Worm (Caenorhabditis elegans) whole organism, L1 larva: ENCODE measurements around the gene nas-19.

Source experiments
- C04F5.9 ChIP-seq: sonication (generic microtip); optimal IDR thresholded peaks from 2 replicates; lab custom pipeline; 2016; ENCODE audit warnings: missing genetic modification characterization, missing compliant biosample characterization
- Y116A8C.19 ChIP-seq: sonication (generic microtip); optimal IDR thresholded peaks from 2 replicates; lab custom pipeline; 2016; ENCODE audit warnings: missing compliant biosample characterization, missing genetic modification characterization, borderline replicate concordance
- aly-2 ChIP-seq: fragments of 150-350 bp; optimal IDR thresholded peaks from 2 replicates; lab custom pipeline; 2014; ENCODE audit warnings: missing biosample characterization, missing genetic modification characterization
- blmp-1 ChIP-seq: fragments of 150-350 bp; optimal IDR thresholded peaks from 2 replicates; lab custom pipeline; 2014; ENCODE audit warnings: missing biosample characterization, missing genetic modification characterization
- ceh-63 ChIP-seq: fragments of 200-800 bp; sonication (Bioruptor generic); optimal IDR thresholded peaks from 2 replicates; lab custom pipeline; 2018; ENCODE audit warnings: mild to moderate bottlenecking, missing genetic modification characterization, missing compliant biosample characterization
- dsc-1 ChIP-seq: sonication (generic microtip); optimal IDR thresholded peaks from 2 replicates; lab custom pipeline; 2016; ENCODE audit warnings: mild to moderate bottlenecking, missing genetic modification characterization, missing compliant biosample characterization
- efl-1 ChIP-seq, 4 experiments: fragments of 150-350 bp; optimal IDR thresholded peaks in 3 of 4; peaks in 1 of 4; 1 replicate in 1 of 4; 2 replicates in 3 of 4; lab custom pipeline; 2014; ENCODE audit warnings: missing biosample characterization in 2 of 4, missing genetic modification characterization in 2 of 4, missing genetic modification reagents in 2 of 4
- efl-3 ChIP-seq: fragments of 200-800 bp; sonication (Bioruptor generic); optimal IDR thresholded peaks from 2 replicates; lab custom pipeline; 2018; ENCODE audit warnings: mild to moderate bottlenecking, missing genetic modification characterization, missing compliant biosample characterization
- egl-13 ChIP-seq: sonication (generic microtip); optimal IDR thresholded peaks from 2 replicates; lab custom pipeline; 2016; ENCODE audit warnings: missing genotype, missing genetic modification reagents, missing genetic modification characterization, missing compliant biosample characterization
- elt-3 ChIP-seq, 6 experiments: fragments of 150-350 bp in 1 of 6; sonication (generic microtip); optimal IDR thresholded peaks; 2 replicates each; lab custom pipeline; 2017 to 2018; ENCODE audit warnings: missing biosample characterization in 6 of 6, missing genetic modification characterization in 6 of 6, inconsistent platforms in 1 of 6
- ets-5 ChIP-seq: fragments of 200-800 bp; sonication (Bioruptor generic); IDR thresholded peaks from 2 replicates; pipeline ENCODE4 v1.3.6; 2022; ENCODE audit warnings: missing genetic modification characterization, missing compliant biosample characterization
- fkh-10 ChIP-seq: sonication (generic microtip); optimal IDR thresholded peaks from 2 replicates; lab custom pipeline; 2017; ENCODE audit warnings: missing biosample characterization, missing genetic modification reagents, missing genetic modification characterization
- grh-1 ChIP-seq: fragments of 200-800 bp; sonication (Bioruptor generic); IDR thresholded peaks from 2 replicates; pipeline ENCODE4 v1.3.6; 2022; ENCODE audit warnings: missing genetic modification reagents, missing genetic modification characterization, missing compliant biosample characterization
- hlh-17 ChIP-seq: fragments of 200-800 bp; sonication (Bioruptor generic); optimal IDR thresholded peaks from 2 replicates; lab custom pipeline; 2018; ENCODE audit warnings: missing genetic modification characterization, mild to moderate bottlenecking, missing compliant biosample characterization, moderate library complexity, borderline replicate concordance
- hlh-4 ChIP-seq: sonication (generic microtip); optimal IDR thresholded peaks from 2 replicates; lab custom pipeline; 2016; ENCODE audit warnings: mild to moderate bottlenecking, missing genetic modification characterization, missing compliant biosample characterization
- irx-1 ChIP-seq: sonication (generic microtip); optimal IDR thresholded peaks from 2 replicates; lab custom pipeline; 2016; ENCODE audit warnings: missing genetic modification characterization, missing compliant biosample characterization
- isw-1 ChIP-seq: fragments of 200-800 bp; sonication (Bioruptor generic); IDR thresholded peaks from 2 replicates; pipeline ENCODE4 v1.3.6; 2022; ENCODE audit warnings: missing genetic modification characterization, missing compliant biosample characterization
- lin-13 ChIP-seq: fragments of 150-350 bp; optimal IDR thresholded peaks from 2 replicates; lab custom pipeline; 2014; ENCODE audit warnings: missing biosample characterization, missing genetic modification reagents, missing genetic modification characterization
- lin-15B ChIP-seq: fragments of 150-350 bp; sonication (generic microtip); optimal IDR thresholded peaks from 3 replicates; lab custom pipeline; 2014; ENCODE audit warnings: missing biosample characterization, missing genetic modification characterization
- lin-39 ChIP-seq: fragments of 150-350 bp; optimal IDR thresholded peaks from 2 replicates; lab custom pipeline; 2014; ENCODE audit warnings: missing biosample characterization, missing genetic modification reagents, missing genetic modification characterization
- lir-3 ChIP-seq: sonication (generic microtip); optimal IDR thresholded peaks from 2 replicates; lab custom pipeline; 2016; ENCODE audit warnings: mild to moderate bottlenecking, missing genetic modification characterization, moderate library complexity, missing compliant biosample characterization; ENCODE audit not compliant: poor library complexity
- mdl-1 ChIP-seq, 2 experiments: fragments of 150-350 bp; optimal IDR thresholded peaks; 2 replicates each; lab custom pipeline; 2014 to 2017; ENCODE audit warnings: missing biosample characterization in 2 of 2, missing genetic modification characterization in 2 of 2, inconsistent platforms in 1 of 2
- mef-2 ChIP-seq: fragments of 150-350 bp; optimal IDR thresholded peaks from 2 replicates; lab custom pipeline; 2014; ENCODE audit warnings: missing biosample characterization, missing genetic modification characterization
- nhr-11 ChIP-seq: fragments of 150-350 bp; optimal IDR thresholded peaks from 2 replicates; lab custom pipeline; 2014; ENCODE audit warnings: missing biosample characterization, missing genetic modification characterization
- nhr-19 ChIP-seq: fragments of 200-800 bp; sonication (Bioruptor generic); conservative IDR thresholded peaks from 2 replicates; pipeline ENCODE4 v1.3.6; 2022; ENCODE audit warnings: missing genetic modification characterization, missing compliant biosample characterization
- nhr-20 ChIP-seq: sonication (generic microtip); optimal IDR thresholded peaks from 2 replicates; lab custom pipeline; 2016; ENCODE audit warnings: mild to moderate bottlenecking, missing genetic modification characterization, missing compliant biosample characterization
- nhr-237 ChIP-seq: fragments of 150-350 bp; optimal IDR thresholded peaks from 2 replicates; lab custom pipeline; 2014; ENCODE audit warnings: missing biosample characterization, missing genetic modification characterization
- nhr-77 ChIP-seq: fragments of 150-350 bp; optimal IDR thresholded peaks from 2 replicates; lab custom pipeline; 2014; ENCODE audit warnings: missing biosample characterization, missing genetic modification characterization
- nhr-84 ChIP-seq: sonication (generic microtip); optimal IDR thresholded peaks from 2 replicates; lab custom pipeline; 2017; ENCODE audit warnings: missing biosample characterization, missing genetic modification characterization
- nhr-85 ChIP-seq: sonication (generic microtip); peaks from one replicate; lab custom pipeline; 2016; ENCODE audit warnings: missing genetic modification characterization, inconsistent platforms, missing compliant biosample characterization
- nhr-90 ChIP-seq: sonication (generic microtip); optimal IDR thresholded peaks from 2 replicates; lab custom pipeline; 2016; ENCODE audit warnings: mild to moderate bottlenecking, missing genetic modification characterization, missing compliant biosample characterization; ENCODE audit not compliant: poor library complexity
- pag-3 ChIP-seq: sonication (generic microtip); optimal IDR thresholded peaks from 2 replicates; lab custom pipeline; 2017; ENCODE audit warnings: missing genetic modification characterization, mild to moderate bottlenecking, missing compliant biosample characterization, antibody characterized with exemption, borderline replicate concordance; ENCODE audit not compliant: insufficient read depth
- skn-1 ChIP-seq: fragments of 150-350 bp; optimal IDR thresholded peaks from 2 replicates; lab custom pipeline; 2014; ENCODE audit warnings: missing biosample characterization, missing genetic modification characterization
- snpc-4 ChIP-seq: fragments of 150-350 bp; optimal IDR thresholded peaks from 2 replicates; lab custom pipeline; 2014; ENCODE audit warnings: missing biosample characterization, missing genetic modification characterization
- sptf-1 ChIP-seq: fragments of 150-350 bp; optimal IDR thresholded peaks from 2 replicates; lab custom pipeline; 2014; ENCODE audit warnings: missing biosample characterization, missing genetic modification characterization
- sup-37 ChIP-seq: fragments of 200-800 bp; sonication (Bioruptor generic); optimal IDR thresholded peaks from 2 replicates; lab custom pipeline; 2018; ENCODE audit warnings: mild to moderate bottlenecking, missing genetic modification characterization, missing compliant biosample characterization
- tlp-1 ChIP-seq: fragments of 150-350 bp; optimal IDR thresholded peaks from 2 replicates; lab custom pipeline; 2014; ENCODE audit warnings: missing biosample characterization, missing genetic modification characterization
- vab-15 ChIP-seq: sonication (generic microtip); optimal IDR thresholded peaks from 2 replicates; lab custom pipeline; 2017; ENCODE audit warnings: missing genotype, mild to moderate bottlenecking, missing genetic modification characterization, missing compliant biosample characterization
- xbp-1 ChIP-seq: sonication (generic microtip); optimal IDR thresholded peaks from 2 replicates; lab custom pipeline; 2016; ENCODE audit warnings: missing genetic modification characterization, missing compliant biosample characterization
- zip-4 ChIP-seq: fragments of 200-800 bp; sonication (Bioruptor generic); optimal IDR thresholded peaks from 2 replicates; lab custom pipeline; 2018; ENCODE audit warnings: mild to moderate bottlenecking, missing genetic modification characterization, moderate library complexity, missing compliant biosample characterization
- ztf-4 ChIP-seq: fragments of 150-350 bp; optimal IDR thresholded peaks from 2 replicates; lab custom pipeline; 2014; ENCODE audit warnings: missing biosample characterization, missing genetic modification characterization

The nas-19 gene

DNA sequence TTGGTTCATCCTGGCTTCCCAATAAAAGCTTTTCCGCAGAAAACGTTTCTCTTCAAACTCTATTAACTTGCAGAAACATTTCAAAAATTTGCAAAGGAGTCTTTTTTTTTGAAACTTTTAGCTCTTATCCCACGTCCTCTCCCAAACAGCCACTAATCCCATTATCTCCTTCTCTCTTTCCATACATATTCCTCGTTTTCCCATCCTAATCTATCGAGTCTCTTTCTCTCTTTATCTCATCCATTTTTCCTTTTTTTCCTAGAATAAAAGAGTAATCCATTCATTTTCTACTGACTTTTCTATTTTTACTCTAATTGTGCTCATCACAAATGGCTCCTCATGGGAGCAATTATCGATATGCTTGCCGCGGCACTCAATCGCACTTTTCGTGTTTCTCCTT, 26.2 kb upstream of the nas-19 start (continued):
- TF ChIP-seq lin-39 (tag; lab: Kevin White, UChicago) (no peak), lin-15B (no peak), snpc-4 (tag; lab: Kevin White, UChicago) (no peak), hlh-17 (GFP tag; lab: Kevin White, UChicago) (no peak), elt-3 (tag; optimal IDR thresholded peaks at IDR 0.05; lab: Kevin White, UChicago) (no peak), nhr-11 (tag; lab: Kevin White, UChicago) (no peak), efl-1 (optimal IDR thresholded peaks at IDR 0.05; lab: Kevin White, UChicago) (no peak), efl-1 (GFP tag; optimal IDR thresholded peaks at IDR 0.05 in 1 of 2; lab: Kevin White, UChicago) (no peak), nhr-90 (tag; lab: Kevin White, UChicago) (no peak), nhr-237 (no peak), aly-2 (tag; lab: Kevin White, UChicago) (no peak), mef-2 (tag; lab: Kevin White, UChicago) (no peak), nhr-77 (tag; lab: Kevin White, UChicago) (no peak), tlp-1 (tag; lab: Kevin White, UChicago) (no peak), nhr-20 (tag; lab: Kevin White, UChicago) (no peak), sup-37 (GFP tag; lab: Kevin White, UChicago) (no peak), ztf-4 (tag; lab: Kevin White, UChicago) (no peak), xbp-1 (tag; lab: Kevin White, UChicago) (no peak), Y116A8C.19 (tag; lab: Kevin White, UChicago) (no peak), zip-4 (no peak), C04F5.9 (no peak), lin-13 (GFP tag; lab: Kevin White, UChicago) (no peak), nhr-85 (no peak)

- TF ChIP-seq egl-13 (tag; lab: Kevin White, UChicago) (no peak), fkh-10 (GFP tag; lab: Kevin White, UChicago) (no peak), nhr-84 (tag; lab: Kevin White, UChicago) (no peak), nhr-19 (no peak), sup-37 (GFP tag; lab: Kevin White, UChicago) (no peak), lin-15B (no peak), blmp-1 (tag; lab: Kevin White, UChicago) (no peak), irx-1 (no peak)
Observed at ce11 chrV:11424565-11424964, 22.1 kb upstream of the nas-19 start, which contains the start of gene T26H10.2. Gene T26H10.2, minus strand, starts transcription at chrV:11424665.

ce11 chrV:11421605-11422004, 19.1 kb upstream of the nas-19 start, which contains the start of gene des-2:
Gene des-2, minus strand, starts transcription at chrV:11421705.
- no peak for TF ChIP-seq dsc-1 (tag; lab: Kevin White, UChicago)
- no peak for TF ChIP-seq mdl-1 (tag; optimal IDR thresholded peaks at IDR 0.05; lab: Kevin White, UChicago)
- no peak for TF ChIP-seq xbp-1 (tag; lab: Kevin White, UChicago)
- TF ChIP-seq nhr-90 (tag; lab: Kevin White, UChicago), result no peak
- TF ChIP-seq pag-3 (tag; lab: Kevin White, UChicago), result no peak
- no peak for TF ChIP-seq hlh-4 (tag; lab: Kevin White, UChicago)
- TF ChIP-seq skn-1 (tag; lab: Kevin White, UChicago), result no peak
- no peak for TF ChIP-seq isw-1 (GFP tag; lab: Robert Waterston, UW)
- no peak for TF ChIP-seq ceh-63 (GFP tag; lab: Kevin White, UChicago)
- TF ChIP-seq lin-13 (GFP tag; lab: Kevin White, UChicago), result no peak
- TF ChIP-seq Y116A8C.19 (tag; lab: Kevin White, UChicago), result no peak
- TF ChIP-seq vab-15 (tag; lab: Kevin White, UChicago), result no peak
- no peak for TF ChIP-seq grh-1 (GFP tag; lab: Robert Waterston, UW)
- TF ChIP-seq efl-3 (GFP tag; lab: Kevin White, UChicago), result no peak
- no peak for TF ChIP-seq hlh-17 (GFP tag; lab: Kevin White, UChicago)
- TF ChIP-seq lir-3 (tag; lab: Kevin White, UChicago), result no peak
- no peak for TF ChIP-seq sptf-1
- no peak for TF ChIP-seq snpc-4 (tag; lab: Kevin White, UChicago)
- TF ChIP-seq ets-5, result no peak
- TF ChIP-seq, all 84 proteins: peak for 0
